Worm (Caenorhabditis elegans): ENCODE results near the gene R09F10.8.

DNA sequence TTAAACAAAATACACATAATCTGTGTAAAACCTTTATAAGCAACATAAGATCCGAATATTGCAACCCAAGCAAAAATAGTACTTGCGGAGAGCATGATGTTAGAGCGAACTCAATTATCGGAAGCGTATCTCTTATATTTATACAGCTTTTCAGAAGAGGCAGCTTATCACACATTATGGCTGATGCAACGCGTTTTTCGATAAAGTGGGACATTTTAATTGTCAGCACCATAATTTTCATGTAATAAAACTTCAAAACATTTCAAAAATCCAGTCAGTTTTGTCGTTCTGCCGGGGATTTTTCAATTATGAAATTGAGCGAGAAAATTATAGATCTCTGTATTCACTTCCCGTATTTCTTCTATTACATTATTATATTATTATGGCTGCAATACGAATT lies 20.0 kb upstream of the R09F10.8 start, which contains the start of gene drd-5:
- TF ChIP-seq ceh-58 (GFP tag; IDR thresholded peaks at IDR 0.05) (no peak), bed-1 (GFP tag; IDR thresholded peaks at IDR 0.05) (no peak), cebp-2 (GFP tag; IDR thresholded peaks at IDR 0.05) (no peak), ztf-6 (GFP tag; IDR thresholded peaks at IDR 0.05) (no peak)
